Fruit fly (Drosophila melanogaster): ENCODE data around the gene Arp5.

The Arp5 gene

dm6 chr3R:18223434-18223833 lies 38.1 kb downstream of the Arp5 start, which contains the start of the genes mTerf5 and Non3 (continued):
- TF ChIP-seq gem (tag; optimal IDR thresholded peaks at IDR 0.05) (peak; percentile 80), Adf1 (GFP tag; IDR thresholded peaks at IDR 0.05) (peak; percentile 17; the same call in 1 of the 2 replicates), CG11247 (GFP tag; IDR thresholded peaks at IDR 0.05) (no peak), CG16815 (GFP tag; optimal IDR thresholded peaks at IDR 0.05) (peak; percentile 17), Xrp1 (GFP tag; IDR thresholded peaks at IDR 0.05) (peak; percentile 73), danr (GFP tag; IDR thresholded peaks at IDR 0.05) (no peak), psq (GFP tag; optimal IDR thresholded peaks at IDR 0.05) (peak; percentile 41), mam (GFP tag; optimal IDR thresholded peaks at IDR 0.05) (peak; percentile 45), CG10462 (GFP tag; optimal IDR thresholded peaks at IDR 0.05) (no peak), Dll (GFP tag; IDR thresholded peaks at IDR 0.05; ENCODE audit: partially characterized antibody) (peak; percentile 95), Six4 (GFP tag; optimal IDR thresholded peaks at IDR 0.05) (peak; percentile 51), chn (GFP tag; optimal IDR thresholded peaks at IDR 0.05) (no peak), tll (GFP tag; optimal IDR thresholded peaks at IDR 0.05) (no peak), gro (GFP tag; optimal IDR thresholded peaks at IDR 0.05) (no peak), CG13624 (GFP tag; optimal IDR thresholded peaks at IDR 0.05) (no peak), CG1024 (GFP tag; IDR thresholded peaks at IDR 0.05) (no peak), Nf-YB (GFP tag; optimal IDR thresholded peaks at IDR 0.05) (peak; percentile 29), wek (GFP tag; optimal IDR thresholded peaks at IDR 0.05) (no peak), grn (GFP tag; optimal IDR thresholded peaks at IDR 0.05) (no peak), CG6272 (GFP tag; IDR thresholded peaks at IDR 0.05) (peak; percentile 62), CG8290 (GFP tag; optimal IDR thresholded peaks at IDR 0.05) (peak; percentile 52), CG8290 (tag; optimal IDR thresholded peaks at IDR 0.05) (peak in 1 of 2 experiments; percentile 20), kah (GFP tag; optimal IDR thresholded peaks at IDR 0.05) (peak; percentile 71), Fer1 (GFP tag; optimal IDR thresholded peaks at IDR 0.05) (peak; percentile 64), Usf (GFP tag; optimal IDR thresholded peaks at IDR 0.05) (no peak), CG6813 (GFP tag; optimal IDR thresholded peaks at IDR 0.05) (no peak), crc (GFP tag; optimal IDR thresholded peaks at IDR 0.05) (no peak), peb (GFP tag; IDR thresholded peaks at IDR 0.05) (peak; percentile 17; the same call in 1 of the 2 replicates), CG3995 (GFP tag; optimal IDR thresholded peaks at IDR 0.05) (no peak), CG34422 (GFP tag; IDR thresholded peaks at IDR 0.05) (peak; percentile 77), Myb (GFP tag; optimal IDR thresholded peaks at IDR 0.05) (peak; percentile 18), CG9437 (GFP tag; optimal IDR thresholded peaks at IDR 0.05) (peak; percentile 86), Eip74EF (GFP tag; optimal IDR thresholded peaks at IDR 0.05) (no peak), CG16863 (GFP tag; optimal IDR thresholded peaks at IDR 0.05) (peak; percentile 44), CG12659 (GFP tag; optimal IDR thresholded peaks at IDR 0.05) (peak; percentile 75), CG14441 (GFP tag; IDR thresholded peaks at IDR 0.05) (peak; percentile 50; the same call in 1 of the 2 replicates), CG7928 (GFP tag; optimal IDR thresholded peaks at IDR 0.05) (no peak), zfh1 (GFP tag; IDR thresholded peaks at IDR 0.05) (peak; percentile 58; the same call in 1 of the 3 replicates), CG30403 (GFP tag; optimal IDR thresholded peaks at IDR 0.05) (peak; percentile 61), caup (GFP tag; optimal IDR thresholded peaks at IDR 0.05; ENCODE audit: severe bottlenecking) (peak; percentile 58), CG1603 (tag; optimal IDR thresholded peaks at IDR 0.05) (no peak), CG10209 (GFP tag; optimal IDR thresholded peaks at IDR 0.05) (peak; percentile 44), CG14860 (GFP tag; IDR thresholded peaks at IDR 0.05; ENCODE audit: partially characterized antibody) (peak; percentile 81), CG32532 (GFP tag; IDR thresholded peaks at IDR 0.05) (peak; percentile 49; the same call in 1 of the 2 replicates), Hand (GFP tag; optimal IDR thresholded peaks at IDR 0.05) (no peak), fd3F (GFP tag; optimal IDR thresholded peaks at IDR 0.05) (peak; percentile 23), gsb-n (tag; optimal IDR thresholded peaks at IDR 0.05) (peak; percentile 58), CG6765 (GFP tag; optimal IDR thresholded peaks at IDR 0.05) (no peak), en (GFP tag; optimal IDR thresholded peaks at IDR 0.05) (no peak), CG7839 (tag; optimal IDR thresholded peaks at IDR 0.05) (peak; percentile 63), CG33557 (GFP tag; optimal IDR thresholded peaks at IDR 0.05) (peak; percentile 47)
